Fruit fly (Drosophila melanogaster) whole organism, pupa: ENCODE measurements around the gene CG3764.
A peak's percentile ranks its signal among the peaks of the same experiment; 100 is the strongest.

ENCODE experiments used
- CG10348 ChIP-seq: fragments of 200-800 bp; sonication (Bioruptor generic); IDR thresholded peaks from 2 replicates; pipeline ENCODE4 v1.3.6; 2022; ENCODE audit warnings: missing biosample characterization, missing genetic modification characterization
- CG12605 ChIP-seq: fragments of 200-800 bp; sonication (Bioruptor generic); IDR thresholded peaks from 2 replicates; pipeline ENCODE4 v1.3.6; 2022; ENCODE audit warnings: missing biosample characterization, missing genetic modification characterization
- CG13204 ChIP-seq: fragments of 200-800 bp; sonication (Bioruptor generic); optimal IDR thresholded peaks from 2 replicates; lab custom pipeline; 2018; ENCODE audit warnings: missing biosample characterization, mild to moderate bottlenecking, missing genetic modification characterization, moderate library complexity
- CG14655 ChIP-seq: fragments of 200-800 bp; sonication (Bioruptor generic); optimal IDR thresholded peaks from 3 replicates; lab custom pipeline; 2017; ENCODE audit warnings: mild to moderate bottlenecking, missing biosample characterization, missing genetic modification reagents, missing genetic modification characterization
- CG15710 ChIP-seq: fragments of 200-800 bp; sonication (Bioruptor generic); optimal IDR thresholded peaks from 2 replicates; lab custom pipeline; 2018; ENCODE audit warnings: missing biosample characterization, mild to moderate bottlenecking, missing genetic modification characterization, moderate library complexity
- CG17806 ChIP-seq: fragments of 200-800 bp; sonication (Bioruptor generic); optimal IDR thresholded peaks from 2 replicates; lab custom pipeline; 2018; ENCODE audit warnings: missing biosample characterization, mild to moderate bottlenecking, missing genetic modification characterization, moderate library complexity
- CG32121 ChIP-seq: fragments of 200-800 bp; sonication (Bioruptor generic); IDR thresholded peaks from 2 replicates; pipeline ENCODE4 v1.3.6; 2022; ENCODE audit warnings: missing biosample characterization, missing genetic modification characterization
- CG34367 ChIP-seq: fragments of 200-800 bp; sonication (Bioruptor generic); optimal IDR thresholded peaks from 2 replicates; lab custom pipeline; 2018; ENCODE audit warnings: missing biosample characterization, mild to moderate bottlenecking, missing genetic modification characterization
- CG4496 ChIP-seq: fragments of 200-800 bp; sonication (Bioruptor generic); IDR thresholded peaks from 3 replicates; pipeline ENCODE4 v1.3.6; 2022; ENCODE audit warnings: missing biosample characterization, missing genetic modification characterization
- CG8159 ChIP-seq: fragments of 200-800 bp; sonication (Bioruptor generic); optimal IDR thresholded peaks from 3 replicates; lab custom pipeline; 2018; ENCODE audit warnings: missing biosample characterization, mild to moderate bottlenecking, missing genetic modification characterization, moderate library complexity
- CG8301 ChIP-seq: fragments of 200-800 bp; sonication (Bioruptor generic); optimal IDR thresholded peaks from 2 replicates; lab custom pipeline; 2018; ENCODE audit warnings: missing biosample characterization, mild to moderate bottlenecking, missing genetic modification characterization
- CG9948 ChIP-seq: fragments of 200-800 bp; sonication (Bioruptor generic); optimal IDR thresholded peaks from 2 replicates; lab custom pipeline; 2018; ENCODE audit warnings: missing biosample characterization, mild to moderate bottlenecking, missing genetic modification characterization, moderate library complexity
- D1 ChIP-seq: fragments of 200-800 bp; sonication (Bioruptor generic); optimal IDR thresholded peaks from 2 replicates; lab custom pipeline; 2018; ENCODE audit warnings: missing biosample characterization, mild to moderate bottlenecking, missing genetic modification characterization, moderate library complexity
- EcR ChIP-seq: fragments of 200-800 bp; sonication (Bioruptor generic); optimal IDR thresholded peaks from 3 replicates; lab custom pipeline; 2019; ENCODE audit warnings: missing biosample characterization, missing genetic modification characterization, mild to moderate bottlenecking, moderate library complexity, missing genetic modification reagents
- Ets98B ChIP-seq: fragments of 200-800 bp; sonication (Bioruptor generic); IDR thresholded peaks from 2 replicates; pipeline ENCODE4 v1.3.6; 2022; ENCODE audit warnings: missing biosample characterization, missing genetic modification characterization
- Pif1A ChIP-seq: fragments of 200-800 bp; sonication (Bioruptor generic); optimal IDR thresholded peaks from 3 replicates; lab custom pipeline; 2016; ENCODE audit warnings: missing biosample characterization, missing genetic modification characterization
- Pif1B ChIP-seq: fragments of 200-800 bp; sonication (Bioruptor generic); optimal IDR thresholded peaks from 3 replicates; lab custom pipeline; 2016; ENCODE audit warnings: missing biosample characterization, missing genetic modification characterization
- Snoo ChIP-seq: fragments of 200-800 bp; sonication (Bioruptor generic); optimal IDR thresholded peaks from 3 replicates; lab custom pipeline; 2017; ENCODE audit warnings: missing biosample characterization, mild to moderate bottlenecking, missing genetic modification characterization, inconsistent platforms
- fd96Ca ChIP-seq: fragments of 200-800 bp; sonication (Bioruptor generic); IDR thresholded peaks from 3 replicates; pipeline ENCODE4 v1.3.6; 2022; ENCODE audit warnings: missing biosample characterization, missing genetic modification characterization
- gl ChIP-seq: fragments of 200-800 bp; sonication (Bioruptor generic); optimal IDR thresholded peaks from 2 replicates; lab custom pipeline; 2018; ENCODE audit warnings: missing biosample characterization, mild to moderate bottlenecking, missing genetic modification characterization
- rn ChIP-seq: fragments of 200-800 bp; sonication (Bioruptor generic); IDR thresholded peaks from 2 replicates; pipeline ENCODE4 v1.3.6; 2022; ENCODE audit warnings: missing biosample characterization, missing genetic modification characterization

Gene CG3764

DNA sequence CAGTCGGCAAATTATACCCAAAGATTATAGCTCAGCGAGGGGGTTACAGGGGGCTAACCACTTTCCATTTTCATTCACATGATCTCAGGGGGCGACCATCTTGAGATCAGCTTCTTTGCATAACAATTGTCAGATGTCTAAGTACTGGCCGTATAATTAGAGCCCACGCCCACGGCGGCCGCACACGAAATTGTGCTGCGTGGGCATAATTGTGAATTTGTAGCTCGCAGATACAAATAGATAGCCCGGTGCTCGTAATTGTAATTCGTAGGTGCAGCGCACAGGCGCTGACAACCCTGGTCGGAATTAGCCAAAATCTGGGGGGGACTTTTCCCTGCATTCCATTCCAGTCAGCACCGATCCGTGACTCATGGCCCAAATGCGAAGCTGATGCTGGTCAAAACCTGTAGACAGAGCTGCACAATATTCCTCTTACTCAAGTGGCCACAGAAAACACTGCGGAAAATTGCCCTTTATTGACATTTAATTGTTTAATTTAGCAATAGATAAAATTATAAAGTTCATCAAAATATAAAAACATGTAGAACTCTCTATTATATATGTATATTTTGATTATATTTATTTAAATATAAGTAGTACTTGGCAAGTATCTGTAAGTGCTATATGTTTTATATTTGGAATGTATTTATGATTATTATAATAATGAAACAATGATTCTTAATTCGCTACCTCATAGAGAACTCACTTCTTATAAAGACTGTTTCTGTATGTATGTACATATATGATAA, 40.6 kb downstream of the CG3764 start:
- TF ChIP-seq CG4496 (GFP tag; lab: Robert Waterston, UW) (peak; percentile 24; the same call in 1 of the 3 replicates), CG9948 (peak; percentile 61), gl (no peak), CG17806 (tag; lab: Kevin White, UChicago) (no peak), Pif1B (GFP tag; lab: Kevin White, UChicago) (no peak), CG34367 (tag; lab: Kevin White, UChicago) (no peak), CG12605 (GFP tag; lab: Robert Waterston, UW) (no peak), CG8159 (tag; lab: Kevin White, UChicago) (peak; percentile 62), CG13204 (GFP tag; lab: Kevin White, UChicago) (no peak), fd96Ca (GFP tag; lab: Robert Waterston, UW) (no peak), EcR (GFP tag; lab: Kevin White, UChicago) (no peak), CG10348 (GFP tag; lab: Robert Waterston, UW) (no peak), CG32121 (GFP tag; lab: Robert Waterston, UW) (no peak; the same call in 1 of the 2 replicates), CG15710 (tag; lab: Kevin White, UChicago) (peak; percentile 23), D1 (peak; percentile 7), CG8301 (tag; lab: Kevin White, UChicago) (peak; percentile 36), Pif1A (no peak), rn (GFP tag; lab: Robert Waterston, UW) (no peak), Snoo (tag; lab: Kevin White, UChicago) (peak; percentile 26), Ets98B (GFP tag; lab: Robert Waterston, UW) (0 out of 2 replicates have a peak, but pooled peaks have one; percentile 6), CG14655 (GFP tag; lab: Kevin White, UChicago) (peak; percentile 25)

DNA sequence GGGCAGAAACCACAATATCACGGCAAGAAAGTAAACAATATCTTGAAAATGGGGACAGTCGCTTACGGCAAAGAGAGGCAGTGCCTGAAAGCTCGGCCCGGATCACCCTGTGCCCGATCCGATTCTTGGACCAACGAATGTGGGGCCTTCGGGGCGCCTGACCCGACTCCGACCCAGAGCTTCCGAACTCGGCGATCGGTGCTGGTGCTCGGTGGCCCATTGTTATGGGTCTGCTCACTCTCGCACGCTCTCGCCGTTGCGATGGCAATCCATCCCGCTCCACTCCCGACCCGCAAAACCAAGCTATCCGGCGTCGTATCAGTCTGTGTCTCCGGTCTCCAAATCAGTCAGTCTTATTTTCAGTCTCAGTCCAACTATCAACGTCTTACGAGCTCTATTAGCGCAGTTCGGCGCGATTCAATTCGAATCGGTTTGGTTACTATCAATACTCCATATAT, 42.7 kb downstream of the CG3764 start, which contains the start of gene Exn:
Gene Exn (plus strand): TSS at position 362 of the 458 bp plus-strand sequence.
- TF ChIP-seq CG13204 (GFP tag; lab: Kevin White, UChicago) (no peak), gl (peak; percentile 11), rn (GFP tag; lab: Robert Waterston, UW) (no peak), CG10348 (GFP tag; lab: Robert Waterston, UW) (no peak), Ets98B (GFP tag; lab: Robert Waterston, UW) (peak; percentile 46), CG4496 (GFP tag; lab: Robert Waterston, UW) (peak; percentile 90), fd96Ca (GFP tag; lab: Robert Waterston, UW) (0 out of 3 replicates have a peak, but pooled peaks have one; percentile 46), CG32121 (GFP tag; lab: Robert Waterston, UW) (peak; percentile 41; the same call in 1 of the 2 replicates), Pif1A (peak; percentile 45), Pif1B (GFP tag; lab: Kevin White, UChicago) (peak; percentile 66), EcR (GFP tag; lab: Kevin White, UChicago) (peak; percentile 72), CG15710 (tag; lab: Kevin White, UChicago) (no peak), Snoo (tag; lab: Kevin White, UChicago) (peak; percentile 66), CG8159 (tag; lab: Kevin White, UChicago) (no peak)
- TF ChIP-seq, all 21 proteins: peak for 9

DNA sequence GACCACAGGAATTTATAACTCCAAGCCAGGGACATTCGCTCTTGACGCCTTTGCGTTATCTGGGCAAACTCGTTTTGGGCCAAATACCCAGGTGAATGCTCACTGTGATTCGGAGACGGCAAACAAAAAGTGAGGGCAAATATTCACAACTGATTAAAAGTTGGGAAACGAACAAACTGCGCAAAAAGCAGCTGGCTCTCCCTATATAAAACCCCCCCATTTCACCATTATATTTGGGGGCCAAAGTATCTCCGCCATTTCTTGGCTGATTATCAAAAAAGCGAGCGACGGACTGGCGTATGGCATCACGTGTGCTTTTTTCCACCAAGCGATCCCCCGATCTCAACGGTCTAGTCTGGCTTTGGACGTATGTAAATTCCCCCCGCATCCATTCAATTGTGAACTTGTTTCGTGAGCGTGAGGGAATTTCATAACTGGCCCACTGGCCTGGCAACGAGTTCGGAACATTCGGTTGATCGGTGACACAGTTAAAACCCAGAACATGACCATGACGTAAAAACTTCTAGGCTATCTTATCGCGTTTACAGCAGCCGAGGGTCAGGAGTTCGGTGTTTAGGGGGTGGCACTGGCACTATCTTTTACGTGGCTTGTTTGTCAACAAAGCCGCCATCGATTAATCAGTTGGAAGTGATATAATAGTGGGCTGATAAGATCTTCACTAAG, 53.8 kb downstream of the CG3764 start:
- no peak for TF ChIP-seq CG8301 (tag; lab: Kevin White, UChicago)
- TF ChIP-seq EcR (GFP tag; lab: Kevin White, UChicago) = peak; percentile 3

DNA sequence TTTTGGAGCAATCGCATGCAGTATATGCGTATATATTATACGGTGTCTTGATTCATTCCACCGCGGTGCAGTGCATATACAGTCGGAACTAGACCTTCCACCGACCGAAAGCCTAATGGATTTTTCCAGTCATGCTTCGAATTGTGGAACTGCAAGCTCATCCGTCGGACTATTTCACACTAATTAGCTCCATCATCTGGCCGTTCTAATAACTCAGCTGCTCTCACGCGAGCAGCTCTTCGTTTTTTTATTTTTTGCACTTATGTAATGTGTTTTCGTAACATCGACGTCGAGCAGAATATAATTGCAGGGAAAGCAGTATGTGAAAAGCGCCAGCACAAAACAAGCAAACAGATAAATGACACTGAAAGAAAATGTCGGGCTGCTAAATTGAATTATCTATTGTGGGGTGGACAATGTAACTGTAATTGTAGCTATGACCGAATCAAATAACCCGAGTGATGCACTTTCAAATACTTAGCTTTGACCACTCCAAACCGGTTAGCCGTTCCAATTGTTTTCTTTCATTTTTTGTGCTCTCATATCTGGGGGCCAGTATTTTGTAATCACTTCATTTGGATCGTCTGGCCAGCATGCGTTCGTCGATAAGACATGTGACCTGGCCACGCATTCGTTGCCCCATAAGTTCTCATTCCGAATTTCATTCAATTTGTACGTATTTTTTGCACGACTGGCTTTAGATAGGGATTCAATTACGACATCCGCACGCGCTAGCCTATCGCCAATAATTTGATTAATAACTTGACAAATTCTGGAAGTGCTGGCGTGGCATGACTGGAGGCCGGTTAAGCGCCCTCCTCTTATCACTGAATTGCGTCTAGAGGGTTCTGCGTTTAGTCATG, 54.6 kb downstream of the CG3764 start, which contains the start of gene Cpr73D:
Gene Cpr73D (minus strand): TSS at position 156 of the 863 bp plus-strand sequence.
- TF ChIP-seq fd96Ca (GFP tag; lab: Robert Waterston, UW) (peak; percentile 53; the same call in 2 of the 3 replicates), Snoo (tag; lab: Kevin White, UChicago) (peak; percentile 1), CG4496 (GFP tag; lab: Robert Waterston, UW) (peak; percentile 58), CG32121 (GFP tag; lab: Robert Waterston, UW) (peak; percentile 49), Ets98B (GFP tag; lab: Robert Waterston, UW) (peak; percentile 57; the same call in 1 of the 2 replicates), CG12605 (GFP tag; lab: Robert Waterston, UW) (no peak), CG9948 (no peak)
